Worm (Caenorhabditis elegans) whole organism, dauer: Measurements from ENCODE around the gene ctr-9.

Experiments used
- unc-62 ChIP-seq: sonication (generic microtip); optimal IDR thresholded peaks from 2 replicates; lab custom pipeline; 2017; ENCODE audit warnings: missing biosample characterization, missing genetic modification reagents, missing genetic modification characterization

ctr-9 gene

ce11 chrIII:9467095-9467494 lies 24.1 kb upstream of the ctr-9 start, which contains the start of gene baf-1:
TSS of gene baf-1 (plus strand) at chrIII:9467464.
- no peak for TF ChIP-seq unc-62

DNA sequence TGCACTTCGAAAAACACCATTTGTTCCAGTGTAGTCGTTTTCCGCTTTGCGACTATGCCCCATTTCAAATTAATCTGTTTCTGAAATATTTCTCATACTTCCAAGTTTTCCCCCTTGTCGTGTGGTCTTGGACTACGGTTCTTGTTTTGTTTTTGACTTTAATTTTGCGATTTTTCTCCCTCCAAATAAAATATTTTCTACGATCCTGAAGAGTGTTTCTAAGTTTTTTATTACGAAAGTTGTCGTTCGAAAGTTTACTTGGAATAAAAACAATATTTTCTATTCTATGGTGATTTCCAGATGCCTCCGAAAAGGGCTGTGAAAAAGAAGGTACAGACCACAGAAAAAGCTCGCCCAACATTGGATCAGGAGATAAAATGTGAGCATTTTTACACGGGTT lies 23.3 kb upstream of the ctr-9 start, which contains the start of gene tag-342:
tag-342 (plus strand) TSS at position 301 of the 400 bp plus-strand sequence.
- no peak for TF ChIP-seq unc-62

DNA sequence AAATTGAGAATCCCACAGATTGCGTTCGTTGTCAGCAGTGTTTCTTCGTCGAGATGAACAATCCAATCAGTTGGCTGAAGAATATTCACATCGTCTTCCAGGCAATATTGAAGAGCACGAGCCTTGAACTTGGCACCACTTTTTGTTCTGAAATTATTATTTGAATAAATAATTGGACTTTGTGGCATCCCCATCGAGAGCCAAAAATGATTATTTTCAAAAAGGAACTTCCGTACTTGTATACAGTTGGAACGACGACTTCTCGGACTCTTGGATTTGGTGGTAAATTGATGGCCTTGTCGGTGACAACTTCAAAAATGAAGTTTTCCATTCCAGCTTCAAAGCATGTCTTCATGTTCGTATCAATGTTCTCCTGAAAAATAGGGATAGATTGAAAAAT lies 19.2 kb upstream of the ctr-9 start:
- no peak for TF ChIP-seq unc-62

- no peak for TF ChIP-seq unc-62
Measured at ce11 chrIII:9472464-9472863, 18.7 kb upstream of the ctr-9 start.

- no peak for TF ChIP-seq unc-62
Measured at ce11 chrIII:9474501-9474900, 16.7 kb upstream of the ctr-9 start.

DNA sequence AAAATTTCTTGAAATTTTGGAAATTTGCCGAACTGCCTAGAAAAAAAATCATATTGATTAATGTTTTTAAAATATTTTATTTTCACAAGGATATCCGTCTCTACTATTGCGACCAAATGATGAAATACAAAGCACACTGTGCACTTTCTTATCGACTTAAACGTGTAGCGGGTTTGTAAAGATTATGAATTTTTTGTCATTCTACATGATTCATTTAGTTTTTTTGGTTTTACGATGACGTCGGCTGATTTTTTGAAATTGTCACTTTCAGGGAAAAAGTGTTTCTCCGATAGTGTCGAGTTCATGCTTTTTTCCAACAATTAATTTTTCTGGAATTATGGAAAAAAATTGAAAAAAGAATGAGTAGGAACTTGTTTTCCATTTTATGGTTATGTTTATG lies 14.6 kb upstream of the ctr-9 start:
- no peak for TF ChIP-seq unc-62

ce11 chrIII:9482423-9482993 lies 8.7 kb upstream of the ctr-9 start:
- no peak for TF ChIP-seq unc-62

DNA sequence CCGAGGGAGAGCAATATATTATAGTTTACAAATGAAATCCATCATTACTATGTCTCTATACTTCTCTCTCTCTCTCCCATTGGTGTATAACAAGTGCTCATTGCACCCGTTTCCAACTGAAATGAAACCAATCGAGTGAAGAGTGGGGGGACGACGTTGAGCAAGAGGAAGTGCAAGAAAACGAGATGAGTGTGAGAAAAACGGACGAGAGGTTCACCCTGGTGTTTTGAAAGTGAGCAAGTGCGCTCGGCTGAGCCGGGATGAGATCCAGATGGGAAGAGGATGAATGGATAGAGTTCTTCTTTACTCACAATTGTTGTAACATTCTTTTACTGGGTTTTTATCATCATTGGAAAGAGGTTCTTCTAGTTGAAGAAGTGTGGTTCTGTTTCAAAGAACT lies 7.5 kb upstream of the ctr-9 start:
- no peak for TF ChIP-seq unc-62

- TF ChIP-seq unc-62: no peak
Measured at ce11 chrIII:9485373-9485772, 5.8 kb upstream of the ctr-9 start, which contains the start of gene bre-3. TSS of gene bre-3 (minus strand) at chrIII:9485473.

DNA sequence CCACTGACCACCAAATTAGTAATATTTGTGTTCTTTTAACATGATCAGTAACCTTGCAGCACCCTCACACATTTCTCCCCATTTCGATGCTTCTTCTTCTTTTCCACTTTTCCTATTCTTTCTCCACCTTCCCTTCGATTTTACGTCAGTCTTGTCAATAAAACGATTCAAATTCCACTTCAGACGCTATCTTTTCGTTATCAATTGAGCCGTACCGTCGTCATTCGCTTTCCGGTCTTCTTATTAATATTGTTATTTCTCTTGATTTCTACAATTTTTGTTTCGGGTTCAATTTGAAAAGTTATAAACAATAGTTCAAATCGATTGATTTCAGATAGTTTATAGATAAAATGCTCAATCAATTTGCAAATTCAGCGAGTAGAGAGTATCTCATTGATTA lies 3.7 kb upstream of the ctr-9 start:
- TF ChIP-seq unc-62: no peak

DNA sequence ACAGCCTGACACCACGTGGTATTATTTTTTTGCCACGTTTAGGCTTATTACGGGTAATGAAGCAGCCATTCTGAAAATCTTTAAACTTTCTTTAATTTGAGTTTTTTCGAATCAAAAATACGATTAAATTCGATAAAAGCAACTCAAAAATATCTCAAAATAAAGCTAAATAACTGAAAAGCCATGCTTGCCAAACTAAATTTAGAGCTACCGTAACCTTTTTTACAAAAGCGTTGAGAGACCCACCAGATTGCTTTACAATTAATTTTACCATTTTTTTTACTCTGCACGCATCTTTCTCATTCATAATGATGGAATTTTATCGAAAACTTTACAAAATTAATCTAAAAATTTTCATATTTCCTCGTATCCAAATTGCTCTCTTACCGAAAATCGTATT lies 3.2 kb upstream of the ctr-9 start:
- TF ChIP-seq unc-62: no peak

DNA sequence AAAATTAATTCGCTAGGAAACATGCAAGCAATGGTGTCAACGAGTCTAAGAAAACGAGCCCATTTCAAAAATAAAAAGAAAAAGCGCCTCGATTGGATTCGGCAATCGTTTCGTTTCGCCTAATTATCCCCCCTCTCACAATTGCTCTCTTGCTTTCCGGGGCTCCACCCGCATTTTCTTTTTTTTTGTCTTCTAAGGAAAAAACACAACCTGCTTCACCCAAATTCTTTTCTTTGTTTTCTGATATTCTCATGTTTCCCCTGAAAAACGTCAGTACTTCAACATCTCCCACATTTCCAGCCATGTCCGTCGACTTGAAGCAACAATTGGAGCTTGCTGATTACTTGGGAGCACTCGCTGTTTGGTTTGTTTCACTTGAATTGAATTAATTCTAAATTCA lies 2.8 kb upstream of the ctr-9 start, which contains the start of gene nlp-36:
nlp-36 (plus strand) TSS at position 301 of the 400 bp plus-strand sequence.
- TF ChIP-seq unc-62: no peak

DNA sequence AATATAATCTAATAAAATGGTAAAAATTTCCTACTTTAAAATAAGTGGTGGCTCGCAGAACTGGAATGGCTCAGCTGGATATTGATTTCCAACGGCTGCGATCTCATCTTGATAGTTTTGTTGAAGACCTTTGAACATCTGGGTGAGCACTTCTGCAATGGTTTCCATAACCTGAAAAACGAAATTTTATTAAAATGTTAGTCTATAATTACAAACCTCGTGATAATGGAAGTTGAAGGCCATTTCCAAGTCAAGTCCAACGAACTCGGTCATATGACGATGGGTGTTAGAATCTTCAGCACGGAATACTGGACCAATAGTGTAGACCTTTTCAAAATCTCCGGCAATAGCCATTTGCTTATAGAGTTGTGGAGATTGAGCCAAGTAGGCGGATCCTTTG lies 1.4 kb upstream of the ctr-9 start:
- TF ChIP-seq unc-62: no peak

- TF ChIP-seq unc-62: no peak
Measured at ce11 chrIII:9494209-9494608, 3.0 kb downstream of the ctr-9 start.

DNA sequence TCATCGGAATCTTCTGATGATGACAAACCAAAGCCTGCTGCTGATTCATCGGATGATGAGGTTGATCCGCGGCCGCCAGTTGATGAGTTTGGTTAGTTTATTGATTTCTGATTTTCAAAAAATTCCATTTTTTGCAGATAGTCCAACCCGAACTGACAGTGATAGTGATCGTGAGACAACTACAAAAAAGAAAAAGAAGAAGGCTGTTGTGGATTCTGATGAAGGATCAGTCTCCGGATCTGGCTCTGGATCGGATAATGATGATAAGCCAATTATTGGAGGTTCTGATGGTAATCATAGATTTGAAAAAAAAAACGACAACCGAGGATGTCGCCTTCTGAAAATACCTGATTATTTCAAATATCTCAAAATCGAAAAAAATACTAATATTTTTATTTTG lies 4.9 kb downstream of the ctr-9 start:
- no peak for TF ChIP-seq unc-62

- TF ChIP-seq unc-62: no peak
Measured at ce11 chrIII:9497412-9497811, 6.2 kb downstream of the ctr-9 start.

- TF ChIP-seq unc-62: no peak
Measured at ce11 chrIII:9500267-9500666, 9.1 kb downstream of the ctr-9 start, which contains the start of gene sod-4. TSS of gene sod-4 (minus strand) at chrIII:9500375.

DNA sequence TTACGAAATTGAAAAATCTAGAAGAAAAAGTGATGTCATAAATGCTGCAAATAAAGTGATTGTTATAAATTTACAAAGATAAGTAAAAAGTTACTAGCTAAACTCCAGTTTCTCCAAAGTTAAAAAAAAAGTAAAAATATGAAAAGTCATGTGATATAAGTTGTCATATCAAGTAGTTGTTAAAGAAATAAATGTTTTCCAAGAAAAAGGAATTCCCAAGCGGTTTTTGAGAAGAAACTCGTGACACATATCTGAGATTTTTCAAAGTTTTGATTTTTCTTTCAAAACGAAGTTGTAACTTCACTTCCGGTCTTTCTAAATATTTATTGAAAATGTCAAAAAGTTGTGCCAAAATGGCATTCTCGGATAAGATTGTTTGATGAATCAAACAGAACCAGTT lies 9.9 kb downstream of the ctr-9 start:
- TF ChIP-seq unc-62: no peak

ce11 chrIII:9502155-9502714 lies 11.0 kb downstream of the ctr-9 start:
- TF ChIP-seq unc-62: no peak
